Worm (Caenorhabditis elegans): ENCODE measurements around the gene srlf-13.

Gene srlf-13

DNA sequence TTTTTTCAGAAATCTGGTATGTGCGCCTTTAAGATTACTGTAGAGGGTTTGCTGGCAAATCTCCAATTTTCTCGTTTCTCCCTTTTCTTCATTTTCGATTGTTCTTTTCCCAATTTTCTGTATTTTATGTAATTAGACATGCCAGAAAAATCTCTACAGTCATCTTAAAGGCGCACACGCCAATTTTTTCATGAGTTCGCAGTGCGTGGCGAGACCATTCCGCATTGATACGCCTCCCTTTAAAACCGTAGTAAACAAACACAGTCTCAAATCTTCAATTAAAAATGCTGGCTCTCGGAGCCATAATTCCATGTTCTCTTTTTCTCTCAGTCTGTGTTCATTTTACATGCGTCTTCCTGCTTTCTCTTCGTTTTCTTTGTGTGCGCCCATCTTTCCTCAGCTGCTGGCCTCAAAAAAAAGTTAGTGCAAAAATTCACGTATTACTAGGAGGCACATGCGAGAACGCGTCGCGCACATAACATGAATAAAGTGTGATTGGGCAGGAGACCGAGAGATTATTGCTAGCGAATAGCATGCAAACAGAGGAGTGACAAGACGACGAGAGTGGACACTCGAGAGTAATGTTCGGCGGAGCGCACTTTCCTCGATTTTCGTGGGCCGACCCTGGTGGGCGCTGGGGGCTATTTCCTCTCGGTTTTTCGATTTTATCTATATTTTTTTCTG is 22.6 kb upstream of the srlf-13 start:
- TF ChIP-seq pha-4 (tag; optimal IDR thresholded peaks at IDR 0.05), result peak; percentile 39
- TF ChIP-seq tbx-8 (GFP tag; optimal IDR thresholded peaks at IDR 0.05), result no peak
- TF ChIP-seq unc-62 (GFP tag; optimal IDR thresholded peaks at IDR 0.05), result peak; percentile 14
- peak; percentile 79 for TF ChIP-seq ces-1 (GFP tag; optimal IDR thresholded peaks at IDR 0.05)
- no peak for TF ChIP-seq nhr-12 (tag; optimal IDR thresholded peaks at IDR 0.05)
- peak; percentile 13 for TF ChIP-seq unc-120 (tag; optimal IDR thresholded peaks at IDR 0.05; ENCODE audit: poor library complexity, severe bottlenecking)
- TF ChIP-seq hlh-1 (tag; optimal IDR thresholded peaks at IDR 0.05), result peak; percentile 45
- no peak for TF ChIP-seq mab-5 (tag; optimal IDR thresholded peaks at IDR 0.05)
- peak; percentile 21 for TF ChIP-seq lsy-2 (tag; optimal IDR thresholded peaks at IDR 0.05)
- peak; percentile 48 for TF ChIP-seq mls-2 (tag; optimal IDR thresholded peaks at IDR 0.05)
- peak; percentile 40 for TF ChIP-seq mep-1 (tag; optimal IDR thresholded peaks at IDR 0.05)
- TF ChIP-seq nhr-237 (tag; optimal IDR thresholded peaks at IDR 0.05), result peak; percentile 20
- TF ChIP-seq elt-1 (tag; optimal IDR thresholded peaks at IDR 0.05; ENCODE audit: borderline replicate concordance, insufficient read depth), result peak; percentile 27
- no peak for TF ChIP-seq ham-2 (GFP tag; optimal IDR thresholded peaks at IDR 0.05)
- TF ChIP-seq lin-13 (tag; optimal IDR thresholded peaks at IDR 0.05), result no peak
- peak; percentile 30 for TF ChIP-seq M03D4.4 (tag; optimal IDR thresholded peaks at IDR 0.05)
- TF ChIP-seq ceh-39 (tag; optimal IDR thresholded peaks at IDR 0.05), result peak; percentile 32

DNA sequence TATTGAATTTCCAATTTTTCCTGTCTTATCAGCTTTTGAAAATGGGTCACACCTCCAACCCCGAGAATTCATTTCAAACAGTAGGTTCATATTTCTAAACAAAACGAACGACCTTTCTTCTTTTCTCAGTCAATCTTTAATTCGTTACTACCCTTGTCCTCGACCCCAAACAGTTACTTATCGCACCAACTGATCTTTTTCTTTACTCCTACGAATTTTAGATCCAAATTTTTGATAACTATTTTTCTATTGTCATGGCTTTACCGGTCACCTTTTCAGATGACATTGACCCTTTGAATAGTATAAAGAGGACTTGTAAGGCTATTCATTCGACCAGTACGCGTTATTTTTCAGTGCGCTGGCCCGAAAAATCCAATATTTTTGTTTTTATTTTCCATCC is 19.7 kb upstream of the srlf-13 start:
- TF ChIP-seq nhr-2 (tag; optimal IDR thresholded peaks at IDR 0.05), result no peak

DNA sequence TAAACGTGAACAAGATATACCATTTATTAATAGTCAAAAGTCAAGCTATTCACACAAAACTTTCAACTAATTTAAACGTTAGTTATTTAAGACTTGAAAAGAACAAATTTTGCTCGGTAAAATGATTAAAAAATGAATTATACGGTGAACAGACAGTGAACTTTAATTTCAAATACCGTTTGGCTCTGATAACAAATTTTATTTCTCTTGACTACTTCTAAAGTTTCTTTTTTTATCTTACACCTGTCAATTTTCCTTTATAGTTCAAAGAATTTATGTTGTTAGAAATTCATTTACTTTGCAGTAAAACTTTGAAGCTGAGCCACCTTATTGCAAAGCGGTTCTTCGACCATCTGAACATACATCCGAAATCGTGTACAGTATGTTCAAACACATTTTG is 19.0 kb upstream of the srlf-13 start, which contains the start of gene ZK593.3:
Gene ZK593.3, plus strand, starts transcription at position 301 of the 400 bp plus-strand sequence.
- no peak for TF ChIP-seq ceh-43 (GFP tag; optimal IDR thresholded peaks at IDR 0.05)
- TF ChIP-seq elt-1 (tag; optimal IDR thresholded peaks at IDR 0.05; ENCODE audit: borderline replicate concordance, insufficient read depth), result no peak
- no peak for TF ChIP-seq zip-8 (tag; optimal IDR thresholded peaks at IDR 0.05)

DNA sequence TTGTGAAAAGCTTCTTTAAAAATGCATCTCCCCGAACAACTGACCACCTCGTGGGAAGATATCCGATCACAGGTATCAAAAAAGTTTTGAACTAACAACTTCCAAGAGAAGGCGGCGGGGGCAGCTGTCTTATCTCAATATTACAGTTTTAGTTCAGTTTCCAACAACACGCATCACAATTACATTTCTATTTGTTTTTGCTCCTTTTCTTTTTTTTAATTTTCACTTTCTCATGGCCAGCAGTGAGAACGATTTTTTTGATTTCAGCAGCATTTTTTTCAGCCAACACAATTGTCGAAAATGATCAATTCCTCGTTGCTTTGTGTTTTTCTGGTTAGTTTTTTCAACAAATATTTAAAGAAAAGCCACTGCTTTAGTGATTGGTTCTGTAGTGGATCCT is 16.7 kb upstream of the srlf-13 start, which contains the start of gene ZK593.2:
Gene ZK593.2, plus strand, starts transcription at position 301 of the 400 bp plus-strand sequence.
- TF ChIP-seq nhr-237 (tag; optimal IDR thresholded peaks at IDR 0.05), result no peak
- TF ChIP-seq unc-39 (tag; optimal IDR thresholded peaks at IDR 0.05), result no peak
- TF ChIP-seq ham-2 (GFP tag; optimal IDR thresholded peaks at IDR 0.05), result no peak
- TF ChIP-seq ces-1 (GFP tag; optimal IDR thresholded peaks at IDR 0.05), result no peak
- no peak for TF ChIP-seq mls-2 (tag; optimal IDR thresholded peaks at IDR 0.05)
- no peak for TF ChIP-seq ceh-43 (GFP tag; optimal IDR thresholded peaks at IDR 0.05)
- no peak for TF ChIP-seq hlh-1 (tag; optimal IDR thresholded peaks at IDR 0.05)
- no peak for TF ChIP-seq lsy-2 (tag; optimal IDR thresholded peaks at IDR 0.05)
- no peak for TF ChIP-seq lin-13 (tag; optimal IDR thresholded peaks at IDR 0.05)
- TF ChIP-seq blmp-1 (tag; optimal IDR thresholded peaks at IDR 0.05), result no peak
- TF ChIP-seq cnd-1 (tag; optimal IDR thresholded peaks at IDR 0.05), result no peak
- TF ChIP-seq mep-1 (tag; optimal IDR thresholded peaks at IDR 0.05), result no peak
- TF ChIP-seq drap-1 (GFP tag; optimal IDR thresholded peaks at IDR 0.05), result no peak
- no peak for TF ChIP-seq unc-62 (GFP tag; optimal IDR thresholded peaks at IDR 0.05)
- TF ChIP-seq nhr-2 (tag; optimal IDR thresholded peaks at IDR 0.05), result no peak
- no peak for TF ChIP-seq bed-3 (GFP tag; optimal IDR thresholded peaks at IDR 0.05)

DNA sequence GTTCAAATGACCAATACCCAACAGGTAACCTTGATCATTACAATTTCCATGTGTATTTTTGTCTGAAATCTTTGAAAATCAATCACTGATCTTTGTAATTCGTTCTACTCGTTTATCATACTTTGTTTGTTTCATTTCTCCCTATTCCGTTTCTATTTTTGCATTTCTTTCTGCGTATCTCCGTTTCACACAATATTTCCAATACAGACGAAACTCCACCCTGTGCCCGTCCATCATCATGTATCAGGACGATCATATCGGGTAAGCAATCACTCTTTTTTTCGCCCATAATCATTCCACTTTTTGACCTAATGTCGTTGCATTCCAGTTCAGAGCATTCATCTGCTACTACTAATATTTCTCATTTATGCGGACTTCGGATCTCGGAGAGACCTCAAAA is 13.3 kb upstream of the srlf-13 start, which contains the start of gene pyk-2:
Gene pyk-2, plus strand, starts transcription at position 206 of the 400 bp plus-strand sequence.
- no peak for TF ChIP-seq mep-1 (tag; optimal IDR thresholded peaks at IDR 0.05)
- TF ChIP-seq hlh-1 (tag; optimal IDR thresholded peaks at IDR 0.05), result no peak
- TF ChIP-seq ces-1 (GFP tag; optimal IDR thresholded peaks at IDR 0.05), result no peak
- no peak for TF ChIP-seq lin-32 (GFP tag; optimal IDR thresholded peaks at IDR 0.05)
- no peak for TF ChIP-seq ceh-39 (tag; optimal IDR thresholded peaks at IDR 0.05)
- TF ChIP-seq bed-3 (GFP tag; optimal IDR thresholded peaks at IDR 0.05), result no peak
- TF ChIP-seq cnd-1 (tag; optimal IDR thresholded peaks at IDR 0.05), result no peak
- no peak for TF ChIP-seq snpc-4 (tag; optimal IDR thresholded peaks at IDR 0.05)
- TF ChIP-seq mab-5 (tag; optimal IDR thresholded peaks at IDR 0.05), result no peak
- TF ChIP-seq lsy-2 (tag; optimal IDR thresholded peaks at IDR 0.05), result no peak
- no peak for TF ChIP-seq nhr-76 (tag; optimal IDR thresholded peaks at IDR 0.05)
- TF ChIP-seq drap-1 (GFP tag; optimal IDR thresholded peaks at IDR 0.05), result no peak
- TF ChIP-seq blmp-1 (tag; optimal IDR thresholded peaks at IDR 0.05), result no peak
- no peak for TF ChIP-seq pha-4 (tag; optimal IDR thresholded peaks at IDR 0.05)
- no peak for TF ChIP-seq ceh-43 (GFP tag; optimal IDR thresholded peaks at IDR 0.05)
- TF ChIP-seq nhr-237 (tag; optimal IDR thresholded peaks at IDR 0.05), result no peak
- TF ChIP-seq nhr-12 (tag; optimal IDR thresholded peaks at IDR 0.05), result no peak
- no peak for TF ChIP-seq elt-3 (tag; optimal IDR thresholded peaks at IDR 0.05)
- TF ChIP-seq ham-2 (GFP tag; optimal IDR thresholded peaks at IDR 0.05), result no peak
